Fruit fly (Drosophila melanogaster) whole organism, adult: ENCODE results near the gene CG15042.

Experiments
- CG1620 ChIP-seq: fragments of 200-800 bp; sonication (Bioruptor generic); optimal IDR thresholded peaks from 2 replicates; lab custom pipeline; 2016; ENCODE audit warnings: missing biosample characterization, missing genetic modification characterization
- CG33017 ChIP-seq: fragments of 200-800 bp; sonication (Bioruptor generic); optimal IDR thresholded peaks from 2 replicates; lab custom pipeline; 2018; ENCODE audit warnings: missing biosample characterization, mild to moderate bottlenecking, missing genetic modification characterization, moderate library complexity
- Clk ChIP-seq: fragments of 200-800 bp; sonication (Bioruptor generic); optimal IDR thresholded peaks from 2 replicates; lab custom pipeline; 2017; ENCODE audit warnings: missing biosample characterization, missing genetic modification characterization

- TF ChIP-seq CG33017 (tag; lab: Kevin White, UChicago) (no peak), Clk (GFP tag; lab: Kevin White, UChicago) (no peak), CG1620 (GFP tag; lab: Kevin White, UChicago) (no peak)
These were observed 5.2 kb upstream of the CG15042 start for dm6 chrX:18533308-18533707.
